Worm (Caenorhabditis elegans) whole organism, late embryonic: ENCODE data around the gene fbxl-4.

Source experiments
- ceh-14 ChIP-seq: sonication (generic microtip); optimal IDR thresholded peaks from 2 replicates; lab custom pipeline; 2016; ENCODE audit warnings: missing genotype, missing genetic modification characterization, missing compliant biosample characterization
- nhr-232 ChIP-seq: sonication (generic microtip); optimal IDR thresholded peaks from 2 replicates; lab custom pipeline; 2016; ENCODE audit warnings: missing genetic modification characterization, missing compliant biosample characterization
- odd-2 ChIP-seq: sonication (generic microtip); optimal IDR thresholded peaks from 2 replicates; lab custom pipeline; 2017; ENCODE audit warnings: antibody characterized with exemption, mild to moderate bottlenecking, missing genetic modification characterization, missing compliant biosample characterization
- pqm-1 ChIP-seq: sonication (generic microtip); optimal IDR thresholded peaks from 2 replicates; lab custom pipeline; 2016; ENCODE audit warnings: missing genetic modification characterization, missing compliant biosample characterization
- syd-9 ChIP-seq: sonication (generic microtip); optimal IDR thresholded peaks from 2 replicates; lab custom pipeline; 2016; ENCODE audit warnings: mild to moderate bottlenecking, missing genetic modification characterization, moderate library complexity, missing compliant biosample characterization

ce11 chrX:6543665-6544064 lies 44.9 kb upstream of the fbxl-4 start:
- TF ChIP-seq pqm-1 (tag; lab: Kevin White, UChicago): no peak
- TF ChIP-seq ceh-14 (tag; lab: Kevin White, UChicago): no peak
- no peak for TF ChIP-seq odd-2 (tag; lab: Kevin White, UChicago)
- TF ChIP-seq syd-9 (tag; lab: Kevin White, UChicago): no peak
- TF ChIP-seq nhr-232 (tag; lab: Kevin White, UChicago): no peak
